Worm (Caenorhabditis elegans) whole organism, early embryonic: ENCODE data around the gene mec-14.

ENCODE experiments used
- ama-1 ChIP-seq: fragments of 150-350 bp; optimal IDR thresholded peaks from 2 replicates; lab custom pipeline; 2014
- ets-7 ChIP-seq: sonication (generic microtip); optimal IDR thresholded peaks from 2 replicates; lab custom pipeline; 2016; ENCODE audit warnings: missing genotype, missing genetic modification characterization, missing compliant biosample characterization
- flt-1 ChIP-seq: fragments of 200-800 bp; sonication (Bioruptor generic); IDR thresholded peaks from 2 replicates; pipeline ENCODE4 v1.3.6; 2022; ENCODE audit warnings: missing genetic modification characterization, missing compliant biosample characterization
- hmbx-1 ChIP-seq: sonication (generic microtip); optimal IDR thresholded peaks from 2 replicates; lab custom pipeline; 2016; ENCODE audit warnings: mild to moderate bottlenecking, missing genetic modification characterization, missing compliant biosample characterization

- no peak for TF ChIP-seq hmbx-1
- no peak for TF ChIP-seq ets-7 (tag; lab: Kevin White, UChicago)
- TF ChIP-seq ama-1: no peak
- TF ChIP-seq flt-1: no peak
These were observed 27.0 kb downstream of the mec-14 start for ce11 chrIII:7165816-7166229.
